Worm (Caenorhabditis elegans): ENCODE results near the gene C06G3.3.

Gene C06G3.3

DNA sequence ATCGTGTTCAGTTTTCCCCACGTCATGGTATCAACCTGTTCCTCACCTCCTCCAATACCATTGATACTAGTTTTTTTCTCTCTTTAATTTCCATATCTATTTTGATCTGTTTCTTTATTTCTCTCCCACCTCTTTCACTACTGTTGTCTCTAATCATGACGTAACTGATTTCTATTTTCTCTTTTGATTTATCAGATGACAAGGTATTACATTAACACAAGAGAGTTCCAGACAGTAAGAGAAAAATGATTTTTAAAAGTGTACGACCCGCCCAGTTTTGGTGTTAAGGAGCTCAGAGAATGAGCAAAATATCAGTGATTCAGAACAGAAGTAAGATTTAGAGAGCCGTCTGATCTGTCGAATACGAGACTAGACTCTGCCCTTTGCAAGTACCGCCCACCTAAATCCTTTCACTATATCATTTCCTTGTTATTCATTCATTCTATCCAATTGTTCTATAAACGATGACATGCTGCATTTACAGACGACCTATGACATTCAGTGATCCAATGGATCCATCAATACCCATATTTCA is 13.8 kb downstream of the C06G3.3 start, which contains the start of gene nhr-105 (continued):
- peak in 2 of 3 experiments; percentile 18 to 21 for TF ChIP-seq dpl-1 (GFP tag; optimal IDR thresholded peaks at IDR 0.05)
- peak; percentile 42 for TF ChIP-seq blmp-1 (tag; optimal IDR thresholded peaks at IDR 0.05)
- peak; percentile 83 for TF ChIP-seq fkh-8 (tag; optimal IDR thresholded peaks at IDR 0.05)
- peak; percentile 82 for TF ChIP-seq fos-1 (tag; optimal IDR thresholded peaks at IDR 0.05)
- peak; percentile 79 for TF ChIP-seq lin-14 (GFP tag; optimal IDR thresholded peaks at IDR 0.05)
- TF ChIP-seq lsy-2 (tag; optimal IDR thresholded peaks at IDR 0.05) = peak; percentile 38 to 61
- no peak for TF ChIP-seq ets-5 (GFP tag; IDR thresholded peaks at IDR 0.05)
- TF ChIP-seq Y116A8C.19 (tag; optimal IDR thresholded peaks at IDR 0.05; ENCODE audit: borderline replicate concordance) = no peak
- TF ChIP-seq unc-62 (GFP tag; optimal IDR thresholded peaks at IDR 0.05) = no peak
- peak in 4 of 6 experiments; percentile 23 to 71 (median 65) for TF ChIP-seq elt-3 (tag; optimal IDR thresholded peaks at IDR 0.05)
- TF ChIP-seq efl-1 (optimal IDR thresholded peaks at IDR 0.05) = peak; percentile 8 to 41
- TF ChIP-seq efl-1 (GFP tag; optimal IDR thresholded peaks at IDR 0.05 in 1 of 2) = no peak
- no peak for TF ChIP-seq egl-27 (tag; optimal IDR thresholded peaks at IDR 0.05)
- peak; percentile 36 for TF ChIP-seq sup-37 (GFP tag; optimal IDR thresholded peaks at IDR 0.05)
- TF ChIP-seq jun-1 (tag; optimal IDR thresholded peaks at IDR 0.05) = peak; percentile 28
- no peak for TF ChIP-seq alr-1 (tag; optimal IDR thresholded peaks at IDR 0.05; ENCODE audit: borderline replicate concordance)
- peak; percentile 73 for TF ChIP-seq nhr-47 (tag; optimal IDR thresholded peaks at IDR 0.05)

DNA sequence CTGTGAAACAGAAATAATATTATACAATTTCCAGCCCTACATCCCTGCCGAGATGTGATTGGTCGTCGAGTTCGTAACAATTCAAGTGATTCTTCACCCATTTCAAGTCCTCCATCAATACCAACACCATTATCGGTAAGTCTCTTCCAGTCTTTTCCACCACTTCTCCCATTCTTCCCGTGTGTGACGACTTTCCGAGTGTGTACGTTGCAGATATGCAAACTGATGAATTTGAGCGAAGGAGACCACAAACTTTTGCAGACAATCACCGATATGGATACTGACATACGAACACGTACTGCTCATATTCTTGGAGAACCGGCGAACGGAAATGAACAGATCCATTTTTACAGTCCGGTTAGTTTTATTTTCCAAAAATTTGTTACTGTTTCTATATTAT is 15.6 kb downstream of the C06G3.3 start:
- TF ChIP-seq ztf-11 (tag; optimal IDR thresholded peaks at IDR 0.05) (no peak), grh-1 (GFP tag; IDR thresholded peaks at IDR 0.05) (0 out of 2 replicates have a peak, but pooled peaks have one; percentile 4), nhr-85 (tag) (peak; percentile 4)

ce11 chrIV:7052135-7052534 is 16.2 kb downstream of the C06G3.3 start:
- TF ChIP-seq mef-2 (tag; optimal IDR thresholded peaks at IDR 0.05) (no peak), fos-1 (tag; optimal IDR thresholded peaks at IDR 0.05) (no peak), blmp-1 (tag; optimal IDR thresholded peaks at IDR 0.05) (no peak), aly-2 (tag; optimal IDR thresholded peaks at IDR 0.05) (no peak), zip-4 (GFP tag; optimal IDR thresholded peaks at IDR 0.05) (no peak), mep-1 (tag; optimal IDR thresholded peaks at IDR 0.05) (no peak), jun-1 (tag; optimal IDR thresholded peaks at IDR 0.05) (no peak), unc-86 (tag; optimal IDR thresholded peaks at IDR 0.05) (no peak), C16A3.4 (tag; optimal IDR thresholded peaks at IDR 0.05) (no peak), mab-9 (GFP tag; IDR thresholded peaks at IDR 0.05) (no peak), lin-35 (GFP tag; optimal IDR thresholded peaks at IDR 0.05) (no peak), unc-98 (GFP tag; IDR thresholded peaks at IDR 0.05) (no peak), sup-37 (GFP tag; optimal IDR thresholded peaks at IDR 0.05) (no peak), pax-3 (tag; optimal IDR thresholded peaks at IDR 0.05) (no peak)

- TF ChIP-seq nhr-237 (tag; optimal IDR thresholded peaks at IDR 0.05) = no peak
- no peak for TF ChIP-seq lin-15B (tag; optimal IDR thresholded peaks at IDR 0.05)
- TF ChIP-seq ceh-8 (GFP tag; optimal IDR thresholded peaks at IDR 0.05) = no peak
- no peak for TF ChIP-seq blmp-1 (tag; optimal IDR thresholded peaks at IDR 0.05)
- no peak for TF ChIP-seq snpc-4 (tag; optimal IDR thresholded peaks at IDR 0.05)
- TF ChIP-seq aly-2 (tag; optimal IDR thresholded peaks at IDR 0.05) = no peak
- TF ChIP-seq nhr-71 (tag; optimal IDR thresholded peaks at IDR 0.05) = no peak
- TF ChIP-seq fkh-8 (tag; optimal IDR thresholded peaks at IDR 0.05) = no peak
- TF ChIP-seq hlh-4 (tag; optimal IDR thresholded peaks at IDR 0.05) = no peak
- no peak for TF ChIP-seq pax-3 (tag; optimal IDR thresholded peaks at IDR 0.05)
- TF ChIP-seq C04F5.9 (tag; optimal IDR thresholded peaks at IDR 0.05) = no peak
- no peak for TF ChIP-seq mef-2 (tag; optimal IDR thresholded peaks at IDR 0.05)
Observed at ce11 chrIV:7057677-7058076, 21.8 kb downstream of the C06G3.3 start, which contains the start of gene srx-50. Gene srx-50 (plus strand): TSS chrIV:7057977.

Data from whole organism, L1 larva.